Worm (Caenorhabditis elegans) whole organism, young adult: Measurements from ENCODE around the gene lem-2.

Source experiments
- ceh-79 ChIP-seq: sonication (generic microtip); optimal IDR thresholded peaks from 2 replicates; lab custom pipeline; 2017; ENCODE audit warnings: mild to moderate bottlenecking, missing genetic modification characterization, missing compliant biosample characterization
- ekl-4 ChIP-seq: fragments of 200-800 bp; sonication (Bioruptor generic); IDR thresholded peaks from 2 replicates; pipeline ENCODE4 v1.3.6; 2022; ENCODE audit warnings: missing genetic modification reagents, missing genetic modification characterization, missing compliant biosample characterization
- hmg-1.2 ChIP-seq: fragments of 200-800 bp; sonication (Bioruptor generic); IDR thresholded peaks from 2 replicates; pipeline ENCODE4 v1.3.6; 2022; ENCODE audit warnings: missing genetic modification reagents, missing genetic modification characterization, missing compliant biosample characterization
- hrde-1 ChIP-seq: sonication (generic microtip); optimal IDR thresholded peaks from 2 replicates; lab custom pipeline; 2016; ENCODE audit warnings: missing genetic modification characterization, mild to moderate bottlenecking, missing compliant biosample characterization, moderate library complexity, missing genotype, missing genetic modification reagents, borderline replicate concordance

Gene lem-2

DNA sequence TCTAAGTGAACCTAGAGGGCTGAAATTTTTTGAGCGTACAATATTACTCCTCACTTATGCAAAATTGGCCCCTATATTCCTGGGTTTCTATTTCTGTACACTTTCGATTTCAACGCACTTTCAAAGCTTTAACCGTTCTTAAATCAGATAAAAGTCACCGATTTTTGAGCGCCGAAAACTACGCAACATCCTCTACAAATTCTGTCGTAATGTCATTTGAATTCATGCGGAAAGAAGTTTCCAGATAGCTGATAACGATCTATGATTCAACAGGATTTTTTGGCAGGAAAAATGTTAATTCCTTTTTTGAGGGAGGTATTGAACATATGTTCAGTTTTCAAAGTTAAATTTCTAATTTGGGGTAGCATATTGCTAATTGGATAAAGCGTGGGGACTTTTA lies 49.6 kb downstream of the lem-2 start (continued):
- TF ChIP-seq ekl-4 (GFP tag; lab: Robert Waterston, UW) (no peak), ceh-79 (tag; lab: Kevin White, UChicago) (no peak), hmg-1.2 (no peak), hrde-1 (tag; lab: Kevin White, UChicago) (no peak)
